Fruit fly (Drosophila melanogaster) whole organism, embryonic: Measurements from ENCODE around the gene CG5446.

Experiments used
- Bgb ChIP-seq: fragments of 200-800 bp; sonication (Bioruptor generic); IDR thresholded peaks from 2 replicates; pipeline ENCODE4 v1.3.6; 2022; ENCODE audit warnings: missing biosample characterization, missing genetic modification characterization; ENCODE audit not compliant: partially characterized antibody
- CG10543 ChIP-seq: fragments of 200-800 bp; sonication (Bioruptor generic); optimal IDR thresholded peaks from 3 replicates; lab custom pipeline; 2017; ENCODE audit warnings: missing biosample characterization, mild to moderate bottlenecking, missing genetic modification characterization, moderate library complexity
- CG10959 ChIP-seq: fragments of 200-800 bp; sonication (Bioruptor generic); IDR thresholded peaks from 2 replicates; pipeline ENCODE4 v1.3.6; 2022; ENCODE audit warnings: missing biosample characterization, missing genetic modification characterization
- CG11085 ChIP-seq: fragments of 200-800 bp; sonication (Bioruptor generic); IDR thresholded peaks from 2 replicates; pipeline ENCODE4 v1.3.6; 2022; ENCODE audit warnings: missing biosample characterization, missing genetic modification characterization
- CG12769 ChIP-seq: fragments of 200-800 bp; sonication (Bioruptor generic); optimal IDR thresholded peaks from 2 replicates; lab custom pipeline; 2019; ENCODE audit warnings: missing biosample characterization, mild to moderate bottlenecking, missing genetic modification characterization, moderate library complexity
- CG14860 ChIP-seq: fragments of 200-800 bp; sonication (Bioruptor generic); IDR thresholded peaks from 3 replicates; pipeline ENCODE4 v1.3.6; 2022; ENCODE audit warnings: missing biosample characterization, missing genetic modification characterization; ENCODE audit not compliant: partially characterized antibody
- CG15073 ChIP-seq: fragments of 200-800 bp; sonication (Bioruptor generic); optimal IDR thresholded peaks from 2 replicates; lab custom pipeline; 2016; ENCODE audit warnings: missing biosample characterization, missing genetic modification characterization
- CG1603 ChIP-seq: fragments of 200-800 bp; sonication (Bioruptor generic); optimal IDR thresholded peaks from 2 replicates; lab custom pipeline; 2019; ENCODE audit warnings: missing biosample characterization, mild to moderate bottlenecking, missing genetic modification characterization, moderate library complexity
- CG1792 ChIP-seq: fragments of 200-800 bp; sonication (Bioruptor generic); optimal IDR thresholded peaks from 2 replicates; lab custom pipeline; 2016; ENCODE audit warnings: missing biosample characterization, missing genetic modification characterization
- CG18476 ChIP-seq: fragments of 200-800 bp; sonication (Bioruptor generic); optimal IDR thresholded peaks from 2 replicates; lab custom pipeline; 2016; ENCODE audit warnings: missing biosample characterization, mild to moderate bottlenecking, missing genetic modification characterization
- CG31224 ChIP-seq: fragments of 200-800 bp; sonication (Bioruptor generic); IDR thresholded peaks from 2 replicates; pipeline ENCODE4 v1.3.6; 2022; ENCODE audit warnings: missing biosample characterization, missing genetic modification characterization
- CG31441 ChIP-seq: fragments of 200-800 bp; sonication (Bioruptor generic); IDR thresholded peaks from 2 replicates; pipeline ENCODE4 v1.3.6; 2022; ENCODE audit warnings: missing biosample characterization, missing genetic modification characterization
- CG33213 ChIP-seq: fragments of 200-800 bp; sonication (Bioruptor generic); optimal IDR thresholded peaks from 3 replicates; lab custom pipeline; 2016; ENCODE audit warnings: missing biosample characterization, missing genetic modification characterization
- CG4404 ChIP-seq: fragments of 200-800 bp; sonication (Bioruptor generic); IDR thresholded peaks from 2 replicates; pipeline ENCODE4 v1.3.6; 2022; ENCODE audit warnings: missing biosample characterization, missing genetic modification characterization
- CG4424 ChIP-seq: fragments of 200-800 bp; sonication (Bioruptor generic); optimal IDR thresholded peaks from 3 replicates; lab custom pipeline; 2016; ENCODE audit warnings: missing biosample characterization, missing genetic modification characterization
- CG6813 ChIP-seq: fragments of 200-800 bp; sonication (Bioruptor generic); optimal IDR thresholded peaks from 2 replicates; lab custom pipeline; 2017; ENCODE audit warnings: missing biosample characterization, missing genetic modification characterization, mild to moderate bottlenecking, moderate library complexity, missing genetic modification reagents
- CG6854 ChIP-seq: fragments of 200-800 bp; sonication (Bioruptor generic); optimal IDR thresholded peaks from 3 replicates; lab custom pipeline; 2017; ENCODE audit warnings: missing biosample characterization, mild to moderate bottlenecking, missing genetic modification characterization
- CG7786 ChIP-seq: fragments of 200-800 bp; sonication (Bioruptor generic); optimal IDR thresholded peaks from 2 replicates; lab custom pipeline; 2016; ENCODE audit warnings: missing biosample characterization, missing genetic modification characterization
- Doc3 ChIP-seq: fragments of 200-800 bp; sonication (Bioruptor generic); IDR thresholded peaks from 3 replicates; pipeline ENCODE4 v1.3.6; 2022; ENCODE audit warnings: missing biosample characterization, missing genetic modification characterization; ENCODE audit not compliant: partially characterized antibody
- E2f1 ChIP-seq: fragments of 200-800 bp; sonication (Bioruptor generic); IDR thresholded peaks from 2 replicates; pipeline ENCODE4 v1.3.6; 2022; ENCODE audit warnings: missing biosample characterization, missing genetic modification characterization
- Eip74EF ChIP-seq, 2 experiments: fragments of 200-800 bp in 1 of 2; fragments of >200 bp in 1 of 2; sonication (Bioruptor generic) in 1 of 2; optimal IDR thresholded peaks; 2 replicates each; lab custom pipeline; 2017 to 2019; ENCODE audit warnings: missing biosample characterization in 2 of 2, missing genetic modification characterization in 2 of 2, mild to moderate bottlenecking in 1 of 2, moderate library complexity in 1 of 2
- Fer1 ChIP-seq: fragments of 200-800 bp; sonication (Bioruptor generic); optimal IDR thresholded peaks from 2 replicates; lab custom pipeline; 2017; ENCODE audit warnings: missing biosample characterization, mild to moderate bottlenecking, missing genetic modification characterization
- GATAe ChIP-seq: fragments of 200-800 bp; sonication (Bioruptor generic); conservative IDR thresholded peaks from 2 replicates; pipeline ENCODE4 v1.3.6; 2022; ENCODE audit warnings: missing biosample characterization, missing genetic modification characterization
- Gsc ChIP-seq: fragments of 200-800 bp; sonication (Bioruptor generic); IDR thresholded peaks from 2 replicates; pipeline ENCODE4 v1.3.6; 2022; ENCODE audit warnings: missing biosample characterization, missing genetic modification characterization
- Hmr ChIP-seq: fragments of 200-800 bp; sonication (Bioruptor generic); optimal IDR thresholded peaks from 3 replicates; lab custom pipeline; 2017; ENCODE audit warnings: mild to moderate bottlenecking, missing biosample characterization, missing genetic modification reagents, missing genetic modification characterization
- Hsf ChIP-seq: fragments of 200-800 bp; sonication (Bioruptor generic); optimal IDR thresholded peaks from 3 replicates; lab custom pipeline; 2016; ENCODE audit warnings: missing biosample characterization, missing genetic modification characterization
- Myb ChIP-seq: fragments of 200-800 bp; sonication (Bioruptor generic); optimal IDR thresholded peaks from 2 replicates; lab custom pipeline; 2016; ENCODE audit warnings: missing biosample characterization, missing genetic modification characterization
- Oaz ChIP-seq: fragments of 200-800 bp; sonication (Bioruptor generic); IDR thresholded peaks from 2 replicates; pipeline ENCODE4 v1.3.6; 2022; ENCODE audit warnings: missing biosample characterization, missing genetic modification characterization
- Ravus ChIP-seq: fragments of 200-800 bp; sonication (Bioruptor generic); IDR thresholded peaks from 2 replicates; pipeline ENCODE4 v1.3.6; 2022; ENCODE audit warnings: missing biosample characterization, missing genetic modification characterization
- abd-A ChIP-seq: fragments of 200-800 bp; sonication (Bioruptor generic); optimal IDR thresholded peaks from 3 replicates; lab custom pipeline; 2019; ENCODE audit warnings: missing biosample characterization, mild to moderate bottlenecking, missing genetic modification characterization, moderate library complexity
- amos ChIP-seq: fragments of 200-800 bp; sonication (Bioruptor generic); IDR thresholded peaks from 2 replicates; pipeline ENCODE4 v1.3.6; 2022; ENCODE audit warnings: missing biosample characterization, missing genetic modification characterization; ENCODE audit not compliant: partially characterized antibody
- az2 ChIP-seq: fragments of 200-800 bp; sonication (Bioruptor generic); optimal IDR thresholded peaks from 3 replicates; lab custom pipeline; 2016; ENCODE audit warnings: missing biosample characterization, missing genetic modification characterization
- corto ChIP-seq: fragments of 200-800 bp; sonication (Bioruptor generic); optimal IDR thresholded peaks from 2 replicates; lab custom pipeline; 2016; ENCODE audit warnings: missing biosample characterization, mild to moderate bottlenecking, missing genetic modification characterization, moderate library complexity
- cwo ChIP-seq: fragments of 200-800 bp; sonication (Bioruptor generic); optimal IDR thresholded peaks from 3 replicates; lab custom pipeline; 2017; ENCODE audit warnings: missing biosample characterization, missing genetic modification characterization, mild to moderate bottlenecking, moderate library complexity, missing genetic modification reagents
- dati ChIP-seq: fragments of 200-800 bp; sonication (Bioruptor generic); IDR thresholded peaks from 2 replicates; pipeline ENCODE4 v1.3.6; 2022; ENCODE audit warnings: missing biosample characterization, missing genetic modification characterization
- disco-r ChIP-seq: fragments of 200-800 bp; sonication (Bioruptor generic); optimal IDR thresholded peaks from 2 replicates; lab custom pipeline; 2016; ENCODE audit warnings: missing biosample characterization, missing genetic modification characterization
- esg ChIP-seq: fragments of 200-800 bp; sonication (Bioruptor generic); conservative IDR thresholded peaks from 2 replicates; pipeline ENCODE4 v1.3.6; 2022; ENCODE audit warnings: missing biosample characterization, missing genetic modification characterization
- eve ChIP-seq, 2 experiments: fragments of >200 bp; optimal IDR thresholded peaks; 2 replicates each; lab custom pipeline; 2017; ENCODE audit warnings: missing biosample characterization in 2 of 2, missing genetic modification characterization in 2 of 2
- fd102C ChIP-seq: fragments of 200-800 bp; sonication (Bioruptor generic); optimal IDR thresholded peaks from 2 replicates; lab custom pipeline; 2018; ENCODE audit warnings: missing biosample characterization, mild to moderate bottlenecking, missing genetic modification characterization, moderate library complexity
- grn ChIP-seq: fragments of 200-800 bp; sonication (Bioruptor generic); optimal IDR thresholded peaks from 3 replicates; lab custom pipeline; 2017; ENCODE audit warnings: missing biosample characterization, missing genetic modification characterization
- ind ChIP-seq: fragments of 200-800 bp; sonication (Bioruptor generic); optimal IDR thresholded peaks from 3 replicates; lab custom pipeline; 2016; ENCODE audit warnings: missing biosample characterization, missing genetic modification characterization
- lab ChIP-seq: fragments of 200-800 bp; sonication (Bioruptor generic); optimal IDR thresholded peaks from 3 replicates; lab custom pipeline; 2017; ENCODE audit warnings: missing biosample characterization, missing genetic modification characterization, mild to moderate bottlenecking, moderate library complexity, missing genetic modification reagents
- lilli ChIP-seq: fragments of 200-800 bp; sonication (Bioruptor generic); optimal IDR thresholded peaks from 3 replicates; lab custom pipeline; 2016; ENCODE audit warnings: missing biosample characterization, missing genetic modification characterization
- mirr ChIP-seq: fragments of 200-800 bp; sonication (Bioruptor generic); optimal IDR thresholded peaks from 3 replicates; lab custom pipeline; 2018; ENCODE audit warnings: missing biosample characterization, mild to moderate bottlenecking, missing genetic modification characterization
- nerfin-1 ChIP-seq: fragments of 200-800 bp; sonication (Bioruptor generic); optimal IDR thresholded peaks from 3 replicates; lab custom pipeline; 2019; ENCODE audit warnings: missing biosample characterization, mild to moderate bottlenecking, missing genetic modification characterization, moderate library complexity
- otp ChIP-seq: fragments of 200-800 bp; sonication (Bioruptor generic); IDR thresholded peaks from 3 replicates; pipeline ENCODE4, ENCODE4 v1.3.6; 2022; ENCODE audit warnings: missing biosample characterization, missing genetic modification characterization
- peb ChIP-seq: fragments of 200-800 bp; sonication (Bioruptor generic); IDR thresholded peaks from 2 replicates; pipeline ENCODE4 v1.3.6; 2022; ENCODE audit warnings: missing biosample characterization, missing genetic modification characterization
- slbo ChIP-seq: fragments of 200-800 bp; sonication (Bioruptor generic); IDR thresholded peaks from 2 replicates; pipeline ENCODE4 v1.3.6; 2022; ENCODE audit warnings: missing biosample characterization, missing genetic modification characterization
- tin ChIP-seq: fragments of 200-800 bp; sonication (Bioruptor generic); optimal IDR thresholded peaks from 3 replicates; lab custom pipeline; 2016; ENCODE audit warnings: missing biosample characterization, missing genetic modification characterization
- tio ChIP-seq: fragments of 200-800 bp; sonication (Bioruptor generic); optimal IDR thresholded peaks from 2 replicates; lab custom pipeline; 2017; ENCODE audit warnings: missing biosample characterization, missing genetic modification characterization, inconsistent platforms
- trem ChIP-seq: fragments of 200-800 bp; optimal IDR thresholded peaks from 3 replicates; lab custom pipeline; 2019; ENCODE audit warnings: missing biosample characterization, mild to moderate bottlenecking, missing genetic modification characterization, moderate library complexity
- zf30C ChIP-seq: fragments of 200-800 bp; sonication (Bioruptor generic); optimal IDR thresholded peaks from 3 replicates; lab custom pipeline; 2018; ENCODE audit warnings: missing biosample characterization, mild to moderate bottlenecking, missing genetic modification characterization

CG5446 gene

dm6 chr2L:12445743-12446142, 18.2 kb upstream of the CG5446 start, which contains the start of gene Oatp33Ea (continued):
- TF ChIP-seq Hmr (GFP tag; lab: Kevin White, UChicago) (no peak), CG7786 (GFP tag; lab: Kevin White, UChicago) (no peak), eve (GFP tag; optimal IDR thresholded peaks at IDR 0.05; lab: Kevin White, UChicago) (no peak), Hsf (GFP tag; lab: Kevin White, UChicago) (no peak), cwo (GFP tag; lab: Kevin White, UChicago) (peak; percentile 75), corto (GFP tag; lab: Kevin White, UChicago) (no peak), tio (GFP tag; lab: Kevin White, UChicago) (no peak), Gsc (GFP tag; lab: Robert Waterston, UW) (no peak), CG18476 (GFP tag; lab: Kevin White, UChicago) (no peak), CG10543 (GFP tag; lab: Kevin White, UChicago) (peak; percentile 59), GATAe (peak; percentile 81), Ravus (GFP tag; lab: Robert Waterston, UW) (no peak), CG1792 (GFP tag; lab: Kevin White, UChicago) (no peak), az2 (no peak), CG33213 (GFP tag; lab: Kevin White, UChicago) (no peak), peb (GFP tag; lab: Robert Waterston, UW) (no peak), ind (GFP tag; lab: Kevin White, UChicago) (no peak), nerfin-1 (tag; lab: Kevin White, UChicago) (no peak), zf30C (GFP tag; lab: Kevin White, UChicago) (no peak), CG1603 (no peak), Oaz (GFP tag; lab: Robert Waterston, UW) (no peak), CG6813 (GFP tag; lab: Kevin White, UChicago) (no peak), tin (GFP tag; lab: Kevin White, UChicago) (no peak), CG6854 (GFP tag; lab: Kevin White, UChicago) (no peak), mirr (GFP tag; lab: Kevin White, UChicago) (peak; percentile 80), grn (GFP tag; lab: Kevin White, UChicago) (peak; percentile 95), E2f1 (GFP tag; lab: Robert Waterston, UW) (no peak), CG15073 (GFP tag; lab: Kevin White, UChicago) (no peak), disco-r (no peak), Fer1 (GFP tag; lab: Kevin White, UChicago) (no peak), lab (GFP tag; lab: Kevin White, UChicago) (peak; percentile 43), CG31224 (GFP tag; lab: Robert Waterston, UW) (no peak), CG12769 (tag; lab: Kevin White, UChicago) (peak; percentile 58), CG4424 (GFP tag; lab: Kevin White, UChicago) (no peak), fd102C (no peak), CG4404 (GFP tag; lab: Robert Waterston, UW) (no peak), CG11085 (GFP tag; lab: Robert Waterston, UW) (no peak), esg (GFP tag; lab: Robert Waterston, UW) (no peak), lilli (GFP tag; lab: Kevin White, UChicago) (no peak), Eip74EF (GFP tag; optimal IDR thresholded peaks at IDR 0.05; lab: Kevin White, UChicago) (no peak), Doc3 (GFP tag; lab: Robert Waterston, UW) (no peak), amos (GFP tag; lab: Robert Waterston, UW) (no peak), CG31441 (GFP tag; lab: Robert Waterston, UW) (no peak), Myb (GFP tag; lab: Kevin White, UChicago) (no peak), dati (no peak), CG14860 (GFP tag; lab: Robert Waterston, UW) (no peak), slbo (GFP tag; lab: Robert Waterston, UW) (no peak), abd-A (no peak), trem (tag; lab: Kevin White, UChicago) (no peak), Bgb (GFP tag; lab: Robert Waterston, UW) (peak; percentile 39; the same call in 1 of the 2 replicates), otp (no peak), CG10959 (GFP tag; lab: Robert Waterston, UW) (no peak)
